Fruit fly (Drosophila melanogaster) S2 (cell line): ENCODE measurements around the gene Pp2C1.

Experiments
- CG8478 ChIP-seq: fragments of >200 bp; optimal IDR thresholded peaks from 2 replicates; lab custom pipeline; 2018
- CTCF ChIP-seq, 2 experiments: fragments of >200 bp; optimal IDR thresholded peaks; 2 replicates each; lab custom pipeline; 2018

Pp2C1 gene

DNA sequence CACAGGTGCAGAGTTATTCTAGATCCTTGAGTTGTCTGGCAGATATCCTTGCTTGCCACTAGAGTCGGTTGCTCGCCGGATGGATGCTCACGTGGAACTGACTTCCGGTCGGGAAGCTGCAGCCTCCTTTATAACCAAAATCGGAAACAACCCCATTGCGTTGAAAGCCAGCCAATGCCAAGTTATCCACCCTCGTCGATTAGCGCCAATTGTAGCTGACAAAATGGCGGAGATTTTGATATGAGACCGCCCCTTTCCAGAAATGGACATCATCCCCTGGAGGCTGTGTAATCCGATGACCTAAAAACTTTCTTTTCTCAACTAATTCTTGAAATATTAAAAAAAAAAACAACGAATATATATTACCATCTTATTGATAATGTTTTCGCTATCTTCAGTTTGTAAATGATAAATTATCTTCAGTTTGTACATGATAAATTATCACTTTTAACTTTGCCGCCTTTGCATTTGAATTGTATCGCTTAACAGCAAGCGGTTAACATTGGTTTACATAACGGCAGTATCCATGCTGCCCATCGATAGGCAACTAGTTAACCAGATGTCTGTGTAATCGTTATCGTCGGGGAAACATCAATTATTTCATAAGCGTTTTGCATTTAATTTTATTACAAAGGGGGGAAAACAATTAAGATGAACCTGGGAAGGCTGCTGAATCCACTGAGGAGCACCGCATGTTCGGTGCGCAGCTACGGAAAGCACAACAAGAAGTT, 39.2 kb downstream of the Pp2C1 start, which contains the start of the genes HLH4C and mRpL30:
TSS of gene HLH4C (minus strand) at position 99 of the 731 bp plus-strand sequence.
TSS of gene mRpL30 (plus strand) at position 556 of the 731 bp plus-strand sequence.
- TF ChIP-seq CTCF (optimal IDR thresholded peaks at IDR 0.05; lab: Kevin White, UChicago) (no peak), CG8478 (lab: Kevin White, UChicago) (no peak)

DNA sequence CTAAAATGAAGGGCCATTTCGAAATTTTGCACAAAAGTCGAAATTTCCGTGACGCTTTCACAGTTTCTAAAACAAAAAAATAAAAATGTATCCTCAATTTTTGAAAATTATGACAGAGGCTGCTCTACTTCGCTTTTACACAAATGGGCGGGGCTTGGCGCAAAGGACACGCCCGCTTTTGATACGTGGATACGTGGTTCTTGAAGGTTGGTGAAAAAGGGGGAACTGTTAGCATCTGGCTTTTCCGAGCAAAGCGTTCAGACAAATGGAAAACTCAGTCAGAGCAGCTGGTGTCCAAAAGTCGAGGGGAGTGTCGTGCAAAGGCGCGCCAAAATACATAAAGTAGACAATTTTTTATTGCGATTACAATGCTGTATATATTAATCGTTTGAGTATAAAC, 41.9 kb downstream of the Pp2C1 start, which contains the start of gene CG3062:
TSS of gene CG3062 (minus strand) at position 101 of the 400 bp plus-strand sequence.
- TF ChIP-seq CG8478 (lab: Kevin White, UChicago), result no peak
- TF ChIP-seq CTCF (optimal IDR thresholded peaks at IDR 0.05; lab: Kevin White, UChicago), result no peak

DNA sequence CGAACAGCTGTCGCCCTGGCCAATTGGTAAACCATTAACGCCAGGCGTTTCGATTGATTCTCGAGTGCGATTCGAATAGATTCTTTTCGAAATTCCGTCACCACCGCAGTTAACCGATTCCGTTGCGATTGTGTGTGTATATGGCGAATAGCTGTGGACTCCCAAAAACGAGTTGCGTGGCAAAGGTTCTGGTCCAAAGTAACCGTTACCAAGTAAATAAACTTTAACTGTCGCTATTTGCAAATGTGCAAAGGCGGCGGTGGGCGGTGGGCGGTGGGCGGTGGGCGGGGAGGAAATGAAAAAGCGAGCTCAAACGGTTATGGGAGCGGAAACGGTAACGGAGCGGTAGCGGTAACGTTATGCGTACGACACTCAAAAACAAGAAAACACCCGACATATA, 42.8 kb downstream of the Pp2C1 start, which contains the start of gene CG3081:
TSS of gene CG3081 (minus strand) at position 101 of the 400 bp plus-strand sequence.
- no peak for TF ChIP-seq CTCF (optimal IDR thresholded peaks at IDR 0.05; lab: Kevin White, UChicago)
- no peak for TF ChIP-seq CG8478 (lab: Kevin White, UChicago)

DNA sequence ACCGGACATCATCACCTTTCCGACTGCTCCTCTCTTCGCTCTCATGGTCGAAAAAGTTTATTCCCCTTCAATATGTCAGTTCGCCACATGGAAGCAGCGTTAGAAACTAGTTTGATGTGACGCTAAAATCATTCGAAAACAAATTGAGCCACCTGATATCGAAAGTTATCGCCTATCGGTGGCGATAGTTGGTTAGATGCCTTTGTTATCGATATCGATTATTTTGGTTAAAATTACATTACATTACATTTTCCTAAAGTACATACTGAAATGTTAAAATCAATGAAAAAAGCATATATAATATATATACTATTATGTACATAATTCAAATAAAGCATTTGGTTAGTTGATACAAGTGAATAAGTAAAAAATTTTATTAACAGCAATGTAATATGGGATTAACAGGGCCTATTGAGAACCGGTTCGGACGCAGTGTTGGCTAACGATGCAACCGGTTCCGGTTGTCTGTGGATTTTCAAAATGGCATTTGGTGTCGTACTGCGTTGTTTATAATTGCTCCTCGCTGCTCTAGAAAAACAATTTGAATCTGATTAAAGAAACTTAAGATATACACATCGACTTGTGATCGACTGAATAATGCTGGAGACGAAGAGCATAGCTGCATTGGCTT, 50.7 kb downstream of the Pp2C1 start, which contains the start of the genes Alms1a and pon:
TSS of gene Alms1a (minus strand) at position 149 of the 631 bp plus-strand sequence.
TSS of gene pon (plus strand) at position 463 of the 631 bp plus-strand sequence.
- TF ChIP-seq CTCF (optimal IDR thresholded peaks at IDR 0.05; lab: Kevin White, UChicago), result no peak
- TF ChIP-seq CG8478 (lab: Kevin White, UChicago), result no peak

DNA sequence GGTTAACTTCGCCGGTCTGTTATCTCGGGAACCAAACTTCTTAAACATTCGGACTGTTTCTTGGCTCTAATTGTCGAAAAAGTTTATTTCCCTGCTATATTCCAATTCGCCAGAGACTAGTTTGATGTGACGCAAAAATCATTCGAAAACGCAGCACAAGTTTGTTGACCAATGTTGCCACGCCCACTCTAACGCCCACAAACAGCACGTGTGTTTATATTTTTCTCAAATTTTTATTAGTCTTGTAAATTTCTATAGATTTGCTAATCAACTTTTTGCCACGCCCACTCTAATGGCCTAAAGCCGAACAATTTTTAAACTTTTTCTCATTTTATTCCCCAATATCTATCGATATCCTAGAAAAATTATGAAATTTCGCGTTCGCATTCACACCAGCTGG, 55.9 kb downstream of the Pp2C1 start, which contains the start of gene Alms1b:
TSS of gene Alms1b (minus strand) at position 101 of the 400 bp plus-strand sequence.
- TF ChIP-seq CG8478 (lab: Kevin White, UChicago) (no peak), CTCF (optimal IDR thresholded peaks at IDR 0.05; lab: Kevin White, UChicago) (no peak)
